Fruit fly (Drosophila melanogaster): ENCODE measurements around the gene CG3817.

CG3817 gene

DNA sequence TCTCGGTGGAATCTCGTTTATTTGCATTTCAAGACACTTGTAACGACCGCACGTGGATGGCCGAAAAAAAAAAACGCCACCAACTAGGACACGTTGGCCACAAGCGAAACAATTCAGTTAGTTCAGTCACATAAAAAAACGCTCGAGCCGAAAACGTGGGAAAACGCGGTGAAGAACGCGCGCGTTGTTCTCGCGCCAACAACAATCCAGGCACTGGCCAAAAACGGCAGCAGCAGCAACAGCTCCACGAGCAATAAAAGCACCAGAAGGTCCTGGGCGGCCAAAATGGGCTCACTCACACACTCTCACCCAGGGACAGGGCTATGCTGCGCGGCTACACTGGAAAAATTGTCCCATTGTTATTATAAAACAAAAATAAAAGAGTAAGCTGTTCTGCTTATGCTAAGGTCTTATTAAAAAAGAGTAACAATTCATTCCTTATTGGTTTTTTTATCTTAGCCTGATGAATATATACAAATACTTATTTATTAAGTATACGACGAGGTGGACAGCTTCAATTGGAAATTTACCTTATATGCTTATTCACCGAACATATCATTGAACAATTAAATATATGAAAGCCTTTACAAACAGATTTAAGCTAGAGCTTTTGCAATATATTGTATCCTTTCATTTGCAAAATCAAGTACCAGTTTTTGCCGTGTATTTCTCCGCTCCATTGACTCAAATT is 23.1 kb upstream of the CG3817 start, which contains the start of gene btsz (continued):
- TF ChIP-seq knrl (GFP tag; IDR thresholded peaks at IDR 0.05; ENCODE audit: partially characterized antibody) (no peak), ranshi (GFP tag; IDR thresholded peaks at IDR 0.05) (no peak; the same call in 1 of the 2 replicates), Poxn (GFP tag; IDR thresholded peaks at IDR 0.05) (no peak), CG8089 (GFP tag; optimal IDR thresholded peaks at IDR 0.05) (no peak), ems (GFP tag; optimal IDR thresholded peaks at IDR 0.05) (no peak), tap (tag; optimal IDR thresholded peaks at IDR 0.05) (no peak), CG12391 (tag; optimal IDR thresholded peaks at IDR 0.05) (peak; percentile 40), TFAM (GFP tag; optimal IDR thresholded peaks at IDR 0.05) (no peak), CG2199 (GFP tag; IDR thresholded peaks at IDR 0.05) (no peak), CG9876 (GFP tag; optimal IDR thresholded peaks at IDR 0.05) (no peak), maf-S (GFP tag; optimal IDR thresholded peaks at IDR 0.05) (no peak), danr (GFP tag; IDR thresholded peaks at IDR 0.05) (no peak), sd (tag; optimal IDR thresholded peaks at IDR 0.05) (peak; percentile 6), CG4360 (GFP tag; IDR thresholded peaks at IDR 0.05) (no peak), CG6854 (GFP tag; optimal IDR thresholded peaks at IDR 0.05) (peak; percentile 37), CG12659 (GFP tag; optimal IDR thresholded peaks at IDR 0.05) (peak; percentile 47), Bgb (GFP tag; IDR thresholded peaks at IDR 0.05; ENCODE audit: partially characterized antibody) (no peak), CG6654 (GFP tag; optimal IDR thresholded peaks at IDR 0.05) (no peak), hbn (GFP tag; IDR thresholded peaks at IDR 0.05; ENCODE audit: partially characterized antibody) (no peak), CG17328 (GFP tag; IDR thresholded peaks at IDR 0.05) (no peak), CG5180 (GFP tag; optimal IDR thresholded peaks at IDR 0.05) (peak; percentile 31), Hmr (GFP tag; optimal IDR thresholded peaks at IDR 0.05) (peak; percentile 77), CG3407 (GFP tag; optimal IDR thresholded peaks at IDR 0.05) (no peak), D19A (tag; optimal IDR thresholded peaks at IDR 0.05) (no peak), CG12104 (GFP tag; optimal IDR thresholded peaks at IDR 0.05) (peak; percentile 35), Abd-B (GFP tag; optimal IDR thresholded peaks at IDR 0.05) (peak; percentile 6), Hand (GFP tag; optimal IDR thresholded peaks at IDR 0.05) (peak; percentile 69), chif (GFP tag; optimal IDR thresholded peaks at IDR 0.05) (no peak), CG11504 (tag; optimal IDR thresholded peaks at IDR 0.05) (peak; percentile 72), Ada2b (GFP tag; IDR thresholded peaks at IDR 0.05) (no peak), CG17912 (GFP tag; optimal IDR thresholded peaks at IDR 0.05) (no peak), CG8290 (GFP tag; optimal IDR thresholded peaks at IDR 0.05) (no peak), CG8290 (tag; optimal IDR thresholded peaks at IDR 0.05) (no peak), CG6683 (GFP tag; optimal IDR thresholded peaks at IDR 0.05) (peak; percentile 43), Lhr (GFP tag; optimal IDR thresholded peaks at IDR 0.05) (no peak), Oli (tag; optimal IDR thresholded peaks at IDR 0.05) (peak; percentile 52), Ets65A (GFP tag) (peak; percentile 86), CG10147 (GFP tag; optimal IDR thresholded peaks at IDR 0.05) (peak; percentile 72), E2f1 (GFP tag; IDR thresholded peaks at IDR 0.05) (no peak), Meics (GFP tag; optimal IDR thresholded peaks at IDR 0.05) (peak; percentile 79), pfk (GFP tag; optimal IDR thresholded peaks at IDR 0.05) (no peak), odd (GFP tag; optimal IDR thresholded peaks at IDR 0.05) (peak; percentile 22), peb (GFP tag; IDR thresholded peaks at IDR 0.05) (no peak), twi (tag; optimal IDR thresholded peaks at IDR 0.05) (no peak), CG10321 (GFP tag; IDR thresholded peaks at IDR 0.05) (no peak), amos (GFP tag; IDR thresholded peaks at IDR 0.05; ENCODE audit: partially characterized antibody) (no peak; the same call in 1 of the 2 replicates), E2f2 (GFP tag; IDR thresholded peaks at IDR 0.05) (no peak), eve (GFP tag; optimal IDR thresholded peaks at IDR 0.05) (no peak), CG17361 (GFP tag; IDR thresholded peaks at IDR 0.05) (peak; percentile 69; the same call in 2 of the 3 replicates), CG12769 (tag; optimal IDR thresholded peaks at IDR 0.05) (no peak)
